Worm (Caenorhabditis elegans) whole organism, L4 larva: Measurements from ENCODE around the gene irld-8.

Experiments
- F44E2.7 ChIP-seq: fragments of 200-800 bp; sonication (Bioruptor generic); IDR thresholded peaks from 2 replicates; pipeline ENCODE4 v2.1.2; 2022; ENCODE audit warnings: missing genetic modification characterization, missing compliant biosample characterization
- F49E8.2 ChIP-seq: sonication (generic microtip); optimal IDR thresholded peaks from 2 replicates; lab custom pipeline; 2016; ENCODE audit warnings: missing compliant biosample characterization, mild to moderate bottlenecking, missing genetic modification characterization, borderline replicate concordance
- T20F7.1 ChIP-seq: fragments of 200-800 bp; sonication (Bioruptor generic); optimal IDR thresholded peaks from 2 replicates; lab custom pipeline; 2018; ENCODE audit warnings: mild to moderate bottlenecking, missing genetic modification characterization, missing compliant biosample characterization
- aha-1 ChIP-seq: fragments of 150-350 bp; peaks from one replicate; lab custom pipeline; 2014; ENCODE audit warnings: missing biosample characterization, missing genetic modification characterization
- aly-2 ChIP-seq: sonication (generic microtip); optimal IDR thresholded peaks from 2 replicates; lab custom pipeline; 2018; ENCODE audit warnings: missing biosample characterization, missing genetic modification characterization
- ama-1 ChIP-seq: fragments of 150-350 bp; optimal IDR thresholded peaks from 2 replicates; lab custom pipeline; 2014; ENCODE audit warnings: inconsistent platforms, mixed read lengths
- arid-1 ChIP-seq: fragments of 200-800 bp; sonication (Bioruptor generic); conservative IDR thresholded peaks from 2 replicates; pipeline ENCODE4 v1.3.6; 2022; ENCODE audit warnings: missing genetic modification reagents, missing genetic modification characterization, missing compliant biosample characterization
- attf-4 ChIP-seq: sonication (generic microtip); optimal IDR thresholded peaks from 3 replicates; lab custom pipeline; 2017; ENCODE audit warnings: missing biosample characterization, missing genetic modification characterization
- ceh-20 ChIP-seq: fragments of 200-800 bp; sonication (Bioruptor generic); IDR thresholded peaks from 2 replicates; pipeline ENCODE4 v1.3.6; 2022; ENCODE audit warnings: missing genetic modification reagents, missing genetic modification characterization, missing compliant biosample characterization
- ceh-28 ChIP-seq: fragments of 150-350 bp; optimal IDR thresholded peaks from 2 replicates; lab custom pipeline; 2014; ENCODE audit warnings: missing biosample characterization, missing genetic modification reagents, missing genetic modification characterization
- ctbp-1 ChIP-seq: fragments of 200-800 bp; sonication (Bioruptor generic); IDR thresholded peaks from 2 replicates; pipeline ENCODE4 v1.3.6; 2022; ENCODE audit warnings: missing genetic modification reagents, missing genetic modification characterization, missing compliant biosample characterization
- daf-16 ChIP-seq, 3 experiments: sonication (generic microtip); optimal IDR thresholded peaks; 2 replicates each; lab custom pipeline; 2016 to 2017; ENCODE audit warnings: missing genetic modification characterization in 3 of 3, missing genetic modification reagents in 3 of 3, mild to moderate bottlenecking in 2 of 3, missing compliant biosample characterization in 2 of 3, missing biosample characterization in 1 of 3, moderate library complexity in 1 of 3
- dmd-6 ChIP-seq: fragments of 200-800 bp; sonication (Bioruptor generic); IDR thresholded peaks from 2 replicates; pipeline ENCODE4 v1.3.6; 2022; ENCODE audit warnings: missing genetic modification reagents, missing genetic modification characterization, missing compliant biosample characterization
- dpl-1 ChIP-seq: fragments of 150-350 bp; optimal IDR thresholded peaks from 2 replicates; lab custom pipeline; 2014; ENCODE audit warnings: missing biosample characterization, missing genetic modification reagents, missing genetic modification characterization
- dve-1 ChIP-seq: sonication (generic microtip); optimal IDR thresholded peaks from 2 replicates; lab custom pipeline; 2017; ENCODE audit warnings: antibody characterized with exemption, mild to moderate bottlenecking, missing genetic modification characterization, missing compliant biosample characterization; ENCODE audit not compliant: insufficient read depth
- fkh-10 ChIP-seq: fragments of 150-350 bp; optimal IDR thresholded peaks from 2 replicates; lab custom pipeline; 2014; ENCODE audit warnings: missing biosample characterization, missing genetic modification reagents, missing genetic modification characterization
- hlh-11 ChIP-seq: fragments of 200-800 bp; sonication (Bioruptor generic); optimal IDR thresholded peaks from 2 replicates; lab custom pipeline; 2018; ENCODE audit warnings: mild to moderate bottlenecking, missing genetic modification characterization, missing compliant biosample characterization
- hlh-30 ChIP-seq: sonication (generic microtip); optimal IDR thresholded peaks from 2 replicates; lab custom pipeline; 2017; ENCODE audit warnings: antibody characterized with exemption, mild to moderate bottlenecking, missing genetic modification characterization, missing compliant biosample characterization; ENCODE audit not compliant: insufficient read depth
- hmg-1.1 ChIP-seq: fragments of 200-800 bp; sonication (Bioruptor generic); IDR thresholded peaks from 2 replicates; pipeline ENCODE4 v1.3.6; 2022; ENCODE audit warnings: missing genetic modification reagents, missing genetic modification characterization, missing compliant biosample characterization
- lin-38 ChIP-seq: fragments of 200-800 bp; sonication (Bioruptor generic); IDR thresholded peaks from 2 replicates; pipeline ENCODE4 v1.3.6; 2022; ENCODE audit warnings: missing genetic modification reagents, missing genetic modification characterization, missing compliant biosample characterization
- lsy-2 ChIP-seq, 2 experiments: fragments of 150-350 bp in 1 of 2; sonication (generic microtip) in 1 of 2; optimal IDR thresholded peaks; 2 replicates each; lab custom pipeline; 2014 to 2017; ENCODE audit warnings: missing biosample characterization in 2 of 2, missing genetic modification characterization in 2 of 2
- madf-5 ChIP-seq, 2 experiments: fragments of 200-800 bp; sonication (Bioruptor generic); IDR thresholded peaks; 2 replicates each; pipeline ENCODE4 v1.3.6; 2022; ENCODE audit warnings: missing compliant biosample characterization in 2 of 2, missing genetic modification characterization in 2 of 2
- madf-9 ChIP-seq: fragments of 200-800 bp; sonication (Bioruptor generic); conservative IDR thresholded peaks from 2 replicates; pipeline ENCODE4 v1.3.6; 2022; ENCODE audit warnings: missing genetic modification reagents, missing genetic modification characterization, missing compliant biosample characterization
- mdl-1 ChIP-seq, 2 experiments: fragments of 150-350 bp in 1 of 2; sonication (generic microtip) in 1 of 2; optimal IDR thresholded peaks; 2 replicates each; lab custom pipeline; 2014 to 2017; ENCODE audit warnings: missing biosample characterization in 2 of 2, missing genetic modification characterization in 2 of 2
- mep-1 ChIP-seq: fragments of 150-350 bp; sonication (generic microtip); optimal IDR thresholded peaks from 3 replicates; lab custom pipeline; 2014; ENCODE audit warnings: missing biosample characterization, missing genetic modification characterization
- mes-2 ChIP-seq: sonication (generic microtip); optimal IDR thresholded peaks from 2 replicates; lab custom pipeline; 2016; ENCODE audit warnings: missing genotype, mild to moderate bottlenecking, missing genetic modification characterization, missing compliant biosample characterization; ENCODE audit not compliant: poor library complexity, severe bottlenecking
- mxl-2 ChIP-seq: fragments of 200-800 bp; sonication (Bioruptor generic); conservative IDR thresholded peaks from 2 replicates; pipeline ENCODE4 v1.3.6; 2022; ENCODE audit warnings: missing genetic modification reagents, missing genetic modification characterization, missing compliant biosample characterization
- mxl-3 ChIP-seq: fragments of 200-800 bp; sonication (Bioruptor generic); optimal IDR thresholded peaks from 2 replicates; lab custom pipeline; 2018; ENCODE audit warnings: mild to moderate bottlenecking, missing genetic modification characterization, missing compliant biosample characterization
- nhr-10 ChIP-seq: fragments of 150-350 bp; optimal IDR thresholded peaks from 2 replicates; lab custom pipeline; 2014; ENCODE audit warnings: missing biosample characterization, missing genetic modification characterization
- nhr-102 ChIP-seq: sonication (generic microtip); optimal IDR thresholded peaks from 2 replicates; lab custom pipeline; 2016; ENCODE audit warnings: mild to moderate bottlenecking, missing genetic modification characterization, moderate library complexity, missing compliant biosample characterization
- nhr-237 ChIP-seq: sonication (generic microtip); optimal IDR thresholded peaks from 2 replicates; lab custom pipeline; 2017; ENCODE audit warnings: missing biosample characterization, missing genetic modification characterization
- nhr-25 ChIP-seq: sonication (generic microtip); optimal IDR thresholded peaks from 2 replicates; lab custom pipeline; 2017; ENCODE audit warnings: missing genetic modification characterization, mild to moderate bottlenecking, missing compliant biosample characterization, antibody characterized with exemption, moderate library complexity, borderline replicate concordance; ENCODE audit not compliant: insufficient read depth
- nhr-28 ChIP-seq: fragments of 150-350 bp; optimal IDR thresholded peaks from 2 replicates; lab custom pipeline; 2014; ENCODE audit warnings: missing biosample characterization, missing genetic modification characterization
- nhr-41 ChIP-seq: fragments of 200-800 bp; sonication (Bioruptor generic); IDR thresholded peaks from 2 replicates; pipeline ENCODE4 v1.3.6; 2022; ENCODE audit warnings: missing genetic modification reagents, missing genetic modification characterization, missing compliant biosample characterization
- nhr-6 ChIP-seq: fragments of 150-350 bp; optimal IDR thresholded peaks from 2 replicates; lab custom pipeline; 2014; ENCODE audit warnings: missing biosample characterization, missing genetic modification characterization
- nhr-77 ChIP-seq: fragments of 150-350 bp; optimal IDR thresholded peaks from 2 replicates; lab custom pipeline; 2014; ENCODE audit warnings: missing biosample characterization, missing genetic modification characterization
- pha-4 ChIP-seq, 2 experiments: fragments of 150-350 bp in 1 of 2; fragments of 200-800 bp in 1 of 2; sonication (Bioruptor generic) in 1 of 2; IDR thresholded peaks in 1 of 2; optimal IDR thresholded peaks in 1 of 2; 2 replicates each; pipeline versions ENCODE4 v1.3.6 to Lab custom; 2014 to 2022; ENCODE audit warnings: missing genetic modification characterization in 2 of 2, missing genetic modification reagents in 2 of 2, missing biosample characterization in 1 of 2, missing compliant biosample characterization in 1 of 2
- php-3 ChIP-seq: fragments of 200-800 bp; sonication (Bioruptor generic); IDR thresholded peaks from 2 replicates; pipeline ENCODE4 v1.3.6; 2022; ENCODE audit warnings: missing genetic modification reagents, missing genetic modification characterization, missing compliant biosample characterization
- pqm-1 ChIP-seq: sonication (generic microtip); optimal IDR thresholded peaks from 2 replicates; lab custom pipeline; 2017; ENCODE audit warnings: missing biosample characterization, missing genetic modification characterization
- rbr-2 ChIP-seq: sonication (generic microtip); optimal IDR thresholded peaks from 2 replicates; lab custom pipeline; 2016; ENCODE audit warnings: missing genotype, missing genetic modification characterization, missing compliant biosample characterization
- set-16 ChIP-seq: fragments of 200-800 bp; sonication (Bioruptor generic); IDR thresholded peaks from 2 replicates; pipeline ENCODE4 v1.3.6; 2022; ENCODE audit warnings: missing genetic modification reagents, missing genetic modification characterization, missing compliant biosample characterization
- skn-1 ChIP-seq: fragments of 150-350 bp; optimal IDR thresholded peaks from 2 replicates; lab custom pipeline; 2014; ENCODE audit warnings: missing biosample characterization, missing genetic modification characterization
- snpc-1.2 ChIP-seq: fragments of 200-800 bp; sonication (Bioruptor generic); IDR thresholded peaks from 2 replicates; pipeline ENCODE4 v1.3.6; 2022; ENCODE audit warnings: missing genetic modification reagents, missing genetic modification characterization, missing compliant biosample characterization
- unc-130 ChIP-seq: sonication (generic microtip); optimal IDR thresholded peaks from 2 replicates; lab custom pipeline; 2016; ENCODE audit warnings: missing genetic modification reagents, missing genetic modification characterization, missing compliant biosample characterization
- ztf-11 ChIP-seq: fragments of 150-350 bp; optimal IDR thresholded peaks from 2 replicates; lab custom pipeline; 2014; ENCODE audit warnings: missing biosample characterization, missing genetic modification characterization
- ztf-7 ChIP-seq: fragments of 150-350 bp; optimal IDR thresholded peaks from 2 replicates; lab custom pipeline; 2014; ENCODE audit warnings: missing biosample characterization, missing genetic modification characterization

irld-8 gene

ce11 chrIV:8133536-8133935, 18.0 kb downstream of the irld-8 start, which contains the start of gene sph-1:
sph-1 (minus strand) TSS chrIV:8133558.
- TF ChIP-seq daf-16 (GFP tag; optimal IDR thresholded peaks at IDR 0.05; lab: Kevin White, UChicago) (no peak), daf-16 (tag; optimal IDR thresholded peaks at IDR 0.05; lab: Kevin White, UChicago) (peak; percentile 89), php-3 (GFP tag; lab: Robert Waterston, UW) (0 out of 2 replicates have a peak, but pooled peaks have one; percentile 25), madf-5 (GFP tag; IDR thresholded peaks at IDR 0.05; lab: Robert Waterston, UW) (no peak), nhr-6 (tag; lab: Kevin White, UChicago) (peak; percentile 31), dmd-6 (GFP tag; lab: Robert Waterston, UW) (peak; percentile 45; the same call in 1 of the 2 replicates), lin-38 (GFP tag; lab: Robert Waterston, UW) (peak; percentile 43), lsy-2 (tag; optimal IDR thresholded peaks at IDR 0.05; lab: Kevin White, UChicago) (peak in 1 of 2 experiments; percentile 65), ztf-7 (peak; percentile 20), mxl-3 (GFP tag; lab: Kevin White, UChicago) (peak; percentile 15), mdl-1 (tag; optimal IDR thresholded peaks at IDR 0.05; lab: Kevin White, UChicago) (peak in 1 of 2 experiments; percentile 39), F44E2.7 (GFP tag; lab: Robert Waterston, UW) (no peak), T20F7.1 (GFP tag; lab: Kevin White, UChicago) (peak; percentile 61), hlh-30 (peak; percentile 76), snpc-1.2 (GFP tag; lab: Robert Waterston, UW) (no peak), hlh-11 (tag; lab: Kevin White, UChicago) (peak; percentile 65), mes-2 (peak; percentile 52), ama-1 (lab: Kevin White, UChicago) (peak; percentile 55), pha-4 (GFP tag; IDR thresholded peaks at IDR 0.05; lab: Robert Waterston, UW) (no peak; the same call in 1 of the 2 replicates), pha-4 (tag; optimal IDR thresholded peaks at IDR 0.05; lab: Kevin White, UChicago) (peak; percentile 84), pqm-1 (tag; lab: Kevin White, UChicago) (peak; percentile 63), nhr-10 (peak; percentile 50), hmg-1.1 (peak; percentile 31; the same call in 1 of the 2 replicates), nhr-77 (peak; percentile 16), fkh-10 (GFP tag; lab: Kevin White, UChicago) (no peak), nhr-25 (tag; lab: Kevin White, UChicago) (no peak), nhr-102 (tag; lab: Kevin White, UChicago) (peak; percentile 49), attf-4 (tag; lab: Kevin White, UChicago) (no peak), nhr-28 (tag; lab: Kevin White, UChicago) (peak; percentile 52), mep-1 (peak; percentile 75), dve-1 (tag; lab: Kevin White, UChicago) (peak; percentile 82)

ce11 chrIV:8136005-8136512, 20.5 kb downstream of the irld-8 start, which contains the start of the genes isp-1 and islo-1:
isp-1 (minus strand) TSS chrIV:8136055.
islo-1 (plus strand) TSS chrIV:8136389.
- TF ChIP-seq dmd-6 (GFP tag; lab: Robert Waterston, UW) (no peak), skn-1 (tag; lab: Kevin White, UChicago) (no peak), ama-1 (lab: Kevin White, UChicago) (peak; percentile 75), nhr-6 (tag; lab: Kevin White, UChicago) (peak; percentile 63), madf-9 (GFP tag; lab: Robert Waterston, UW) (no peak), dve-1 (tag; lab: Kevin White, UChicago) (peak; percentile 57), ceh-20 (GFP tag; lab: Robert Waterston, UW) (no peak), dpl-1 (peak; percentile 56), nhr-28 (tag; lab: Kevin White, UChicago) (peak; percentile 32), unc-130 (GFP tag; lab: Kevin White, UChicago) (peak; percentile 35), hlh-11 (tag; lab: Kevin White, UChicago) (peak; percentile 39), lsy-2 (tag; optimal IDR thresholded peaks at IDR 0.05; lab: Kevin White, UChicago) (peak in 1 of 2 experiments; percentile 61), mxl-2 (GFP tag; lab: Robert Waterston, UW) (no peak), arid-1 (no peak), ztf-11 (tag; lab: Kevin White, UChicago) (no peak), nhr-237 (tag; lab: Kevin White, UChicago) (no peak), ctbp-1 (GFP tag; lab: Robert Waterston, UW) (no peak), aha-1 (tag; lab: Kevin White, UChicago) (peak; percentile 91), ceh-28 (tag; lab: Kevin White, UChicago) (no peak), nhr-41 (GFP tag; lab: Robert Waterston, UW) (no peak), F49E8.2 (tag; lab: Kevin White, UChicago) (no peak), aly-2 (tag; lab: Kevin White, UChicago) (no peak), T20F7.1 (GFP tag; lab: Kevin White, UChicago) (no peak), rbr-2 (peak; percentile 29), hlh-30 (peak; percentile 82), nhr-25 (tag; lab: Kevin White, UChicago) (peak; percentile 33), set-16 (GFP tag; lab: Robert Waterston, UW) (no peak)
